Worm (Caenorhabditis elegans) whole organism, young adult: ENCODE data around the gene col-42.

Source experiments
- C17E4.6 ChIP-seq: fragments of 200-800 bp; sonication (Bioruptor generic); IDR thresholded peaks from 2 replicates; pipeline ENCODE4 v1.3.6; 2022; ENCODE audit warnings: missing genetic modification reagents, missing genetic modification characterization, missing compliant biosample characterization
- F49E8.2 ChIP-seq: sonication (generic microtip); optimal IDR thresholded peaks from 3 replicates; lab custom pipeline; 2017; ENCODE audit warnings: missing genetic modification characterization, mild to moderate bottlenecking, missing compliant biosample characterization, antibody characterized with exemption, moderate library complexity; ENCODE audit not compliant: insufficient read depth
- T26A5.8 ChIP-seq: sonication (generic microtip); optimal IDR thresholded peaks from 2 replicates; lab custom pipeline; 2016; ENCODE audit warnings: missing genetic modification characterization, missing compliant biosample characterization
- akir-1 ChIP-seq: fragments of 200-800 bp; sonication (Bioruptor generic); optimal IDR thresholded peaks from 2 replicates; lab custom pipeline; 2018; ENCODE audit warnings: mild to moderate bottlenecking, missing genetic modification characterization, moderate library complexity, missing compliant biosample characterization
- ceh-91 ChIP-seq: fragments of 200-800 bp; sonication (Bioruptor generic); IDR thresholded peaks from 2 replicates; pipeline ENCODE4 v1.3.6; 2022; ENCODE audit warnings: missing genetic modification reagents, missing genetic modification characterization, missing compliant biosample characterization
- hrde-1 ChIP-seq: sonication (generic microtip); optimal IDR thresholded peaks from 2 replicates; lab custom pipeline; 2016; ENCODE audit warnings: missing genetic modification characterization, mild to moderate bottlenecking, missing compliant biosample characterization, moderate library complexity, missing genotype, missing genetic modification reagents, borderline replicate concordance
- lin-35 ChIP-seq, 3 experiments: fragments of 150-350 bp in 2 of 3; sonication (generic microtip) in 1 of 3; optimal IDR thresholded peaks; 2 replicates each; lab custom pipeline; 2014 to 2018; ENCODE audit warnings: missing biosample characterization in 3 of 3, missing genetic modification characterization in 3 of 3, missing genetic modification reagents in 3 of 3

DNA sequence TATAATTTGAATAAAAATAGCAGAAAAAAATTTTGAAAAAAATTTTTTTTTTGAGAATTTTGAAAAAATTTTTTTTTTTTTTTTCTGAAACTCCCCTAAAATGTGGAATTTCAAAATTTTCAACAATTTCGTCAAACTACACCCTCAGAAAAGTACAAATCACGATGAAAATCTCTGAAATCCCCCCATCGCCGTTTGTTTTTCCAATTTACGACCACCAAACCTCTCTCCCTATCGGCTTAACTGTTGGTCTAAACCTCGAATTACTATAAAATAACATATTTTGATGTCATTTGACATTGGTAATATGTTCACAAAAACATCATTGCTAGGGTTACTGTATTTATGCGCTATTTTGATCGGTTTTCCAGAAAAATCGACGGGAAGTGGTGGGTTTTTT, 31.7 kb downstream of the col-42 start, which contains the start of gene Y69H2.10:
- no peak for TF ChIP-seq C17E4.6 (GFP tag; lab: Robert Waterston, UW)
- no peak for TF ChIP-seq ceh-91 (GFP tag; lab: Robert Waterston, UW)
- TF ChIP-seq akir-1, result no peak
- TF ChIP-seq F49E8.2, result no peak
- no peak for TF ChIP-seq lin-35 (GFP tag; optimal IDR thresholded peaks at IDR 0.05; lab: Kevin White, UChicago)
- no peak for TF ChIP-seq hrde-1 (tag; lab: Kevin White, UChicago)
- no peak for TF ChIP-seq T26A5.8 (tag; lab: Kevin White, UChicago)
